Worm (Caenorhabditis elegans) whole organism, L3 larva: ENCODE data around the gene mans-4.

ENCODE experiments used
- ZK546.5 ChIP-seq: sonication (generic microtip); optimal IDR thresholded peaks from 2 replicates; lab custom pipeline; 2017; ENCODE audit warnings: missing biosample characterization, missing genetic modification characterization
- ama-1 ChIP-seq: fragments of 150-350 bp; optimal IDR thresholded peaks from 2 replicates; lab custom pipeline; 2018
- ceh-9 ChIP-seq: sonication (generic microtip); optimal IDR thresholded peaks from 2 replicates; lab custom pipeline; 2018; ENCODE audit warnings: missing biosample characterization, missing genetic modification characterization
- elt-1 ChIP-seq: fragments of 150-350 bp; optimal IDR thresholded peaks from 2 replicates; lab custom pipeline; 2014; ENCODE audit warnings: missing biosample characterization, missing genetic modification characterization
- elt-3 ChIP-seq, 3 experiments: fragments of 150-350 bp in 1 of 3; sonication (generic microtip) in 2 of 3; optimal IDR thresholded peaks; 2 replicates in 2 of 3; 4 replicates in 1 of 3; lab custom pipeline; 2014 to 2017; ENCODE audit warnings: missing biosample characterization in 3 of 3, missing genetic modification characterization in 3 of 3
- hmg-11 ChIP-seq: sonication (generic microtip); optimal IDR thresholded peaks from 2 replicates; lab custom pipeline; 2016; ENCODE audit warnings: missing genetic modification characterization, missing compliant biosample characterization
- jun-1 ChIP-seq: fragments of 150-350 bp; optimal IDR thresholded peaks from 2 replicates; lab custom pipeline; 2014; ENCODE audit warnings: missing biosample characterization, missing genetic modification reagents, missing genetic modification characterization
- lin-15B ChIP-seq: fragments of 150-350 bp; optimal IDR thresholded peaks from 2 replicates; lab custom pipeline; 2014; ENCODE audit warnings: missing biosample characterization, missing genetic modification characterization
- nhr-77 ChIP-seq: fragments of 150-350 bp; optimal IDR thresholded peaks from 2 replicates; lab custom pipeline; 2014; ENCODE audit warnings: missing biosample characterization, missing genetic modification characterization
- pha-4 ChIP-seq: fragments of 150-350 bp; optimal IDR thresholded peaks from 2 replicates; lab custom pipeline; 2014; ENCODE audit warnings: missing biosample characterization, missing genetic modification reagents, missing genetic modification characterization
- snpc-4 ChIP-seq: fragments of 150-350 bp; optimal IDR thresholded peaks from 2 replicates; lab custom pipeline; 2014; ENCODE audit warnings: missing biosample characterization, missing genetic modification characterization
- unc-62 ChIP-seq: fragments of 150-350 bp; sonication (generic microtip); optimal IDR thresholded peaks from 4 replicates; lab custom pipeline; 2014; ENCODE audit warnings: missing biosample characterization, missing genetic modification reagents, missing genetic modification characterization
- ztf-11 ChIP-seq: fragments of 150-350 bp; optimal IDR thresholded peaks from 2 replicates; lab custom pipeline; 2014; ENCODE audit warnings: missing biosample characterization, missing genetic modification characterization

DNA sequence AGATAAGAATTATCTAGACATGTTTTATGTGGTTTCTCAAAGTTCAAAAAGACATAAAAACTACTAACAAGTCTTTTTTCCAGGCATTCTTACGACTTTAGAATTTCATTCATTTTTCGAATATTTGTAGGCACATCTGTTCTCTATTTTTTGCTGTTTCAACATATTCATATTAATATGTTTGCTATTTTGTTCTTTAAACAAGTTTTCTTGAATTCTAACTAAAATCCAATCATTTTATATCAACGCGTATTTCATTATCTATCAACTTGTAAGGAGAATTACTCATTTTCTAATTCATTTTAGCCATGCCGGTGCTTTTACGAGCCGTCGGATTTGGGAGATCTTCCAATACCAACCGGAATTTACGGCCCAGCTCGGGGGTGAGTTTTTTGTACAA lies 3.7 kb upstream of the mans-4 start, which contains the start of gene twk-8:
- TF ChIP-seq ama-1 (lab: Kevin White, UChicago) (no peak), elt-3 (tag; optimal IDR thresholded peaks at IDR 0.05; lab: Kevin White, UChicago) (no peak), nhr-77 (no peak), ztf-11 (no peak), unc-62 (GFP tag; lab: Kevin White, UChicago) (no peak), snpc-4 (tag; lab: Kevin White, UChicago) (no peak), elt-1 (tag; lab: Kevin White, UChicago) (no peak), hmg-11 (no peak), pha-4 (tag; lab: Kevin White, UChicago) (no peak), jun-1 (tag; lab: Kevin White, UChicago) (no peak), lin-15B (tag; lab: Kevin White, UChicago) (no peak), ZK546.5 (tag; lab: Kevin White, UChicago) (no peak), ceh-9 (tag; lab: Kevin White, UChicago) (no peak)
